Fruit fly (Drosophila melanogaster): ENCODE data around the gene CG14332.

Gene CG14332

DNA sequence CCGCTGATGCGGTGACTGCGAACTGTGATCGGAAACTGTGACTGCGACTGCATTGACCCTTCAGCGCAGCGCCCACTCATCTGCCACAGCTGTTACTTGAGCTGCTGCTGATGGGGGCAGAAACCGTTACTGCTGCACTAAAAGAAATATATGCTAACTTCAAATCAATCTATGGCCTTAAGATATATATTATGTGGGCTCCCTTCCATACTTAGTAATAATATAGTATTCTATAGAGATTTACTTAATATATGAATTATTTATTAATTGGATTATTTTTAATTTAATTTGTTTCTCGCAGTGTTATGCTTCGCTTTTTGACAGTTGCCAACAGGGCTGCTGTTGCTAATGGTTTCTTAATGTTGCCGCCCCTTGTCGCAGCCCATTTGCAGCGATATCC, 43.0 kb downstream of the CG14332 start:
- TF ChIP-seq HLH106 (tag; optimal IDR thresholded peaks at IDR 0.05) (peak; percentile 36), fru (GFP tag; optimal IDR thresholded peaks at IDR 0.05) (peak; percentile 8), dmrt93B (GFP tag; optimal IDR thresholded peaks at IDR 0.05) (no peak), foxo (GFP tag; optimal IDR thresholded peaks at IDR 0.05) (peak in 1 of 2 experiments; percentile 47), sv (GFP tag; optimal IDR thresholded peaks at IDR 0.05) (no peak), h (GFP tag; optimal IDR thresholded peaks at IDR 0.05) (no peak)

- no peak for TF ChIP-seq Hnf4 (GFP tag; optimal IDR thresholded peaks at IDR 0.05)
- no peak for TF ChIP-seq fru (GFP tag; optimal IDR thresholded peaks at IDR 0.05)
- no peak for TF ChIP-seq sage (GFP tag; optimal IDR thresholded peaks at IDR 0.05)
- no peak for TF ChIP-seq tai (GFP tag; optimal IDR thresholded peaks at IDR 0.05)
- TF ChIP-seq Dif (GFP tag; optimal IDR thresholded peaks at IDR 0.05; ENCODE audit: partially characterized antibody): peak; percentile 18
- no peak for TF ChIP-seq CG9705 (GFP tag; optimal IDR thresholded peaks at IDR 0.05)
- no peak for TF ChIP-seq OdsH (GFP tag; optimal IDR thresholded peaks at IDR 0.05)
- no peak for TF ChIP-seq Jra (GFP tag; optimal IDR thresholded peaks at IDR 0.05)
- peak in 1 of 2 experiments; percentile 39 for TF ChIP-seq dl (GFP tag; optimal IDR thresholded peaks at IDR 0.05; ENCODE audit: insufficient read depth in 1 of 2, partially characterized antibody in 2 of 2)
- no peak for TF ChIP-seq Hr78 (GFP tag; optimal IDR thresholded peaks at IDR 0.05)
- TF ChIP-seq Myc (optimal IDR thresholded peaks at IDR 0.05): no peak
- no peak for TF ChIP-seq dmrt93B (GFP tag; optimal IDR thresholded peaks at IDR 0.05)
- no peak for TF ChIP-seq foxo (GFP tag; optimal IDR thresholded peaks at IDR 0.05)
- TF ChIP-seq sv (GFP tag; optimal IDR thresholded peaks at IDR 0.05): no peak
- no peak for TF ChIP-seq ey (GFP tag; optimal IDR thresholded peaks at IDR 0.05)
Measured at dm6 chr3R:17377503-17377902, 44.5 kb downstream of the CG14332 start.

All from whole organism, wandering third instar larva.